Worm (Caenorhabditis elegans) whole organism, L2 larva: ENCODE results near the gene F46B3.15.

Experiments
- C34F6.9 ChIP-seq: fragments of 150-350 bp; optimal IDR thresholded peaks from 2 replicates; lab custom pipeline; 2014; ENCODE audit warnings: missing biosample characterization, missing genetic modification characterization
- R02D3.7 ChIP-seq: fragments of 150-350 bp; optimal IDR thresholded peaks from 2 replicates; lab custom pipeline; 2014; ENCODE audit warnings: missing biosample characterization, missing genetic modification characterization
- Y55F3AM.14 ChIP-seq: fragments of 200-800 bp; sonication (Bioruptor generic); optimal IDR thresholded peaks from 2 replicates; lab custom pipeline; 2018; ENCODE audit warnings: mild to moderate bottlenecking, missing genetic modification characterization, missing compliant biosample characterization
- aly-2 ChIP-seq: fragments of 150-350 bp; optimal IDR thresholded peaks from 2 replicates; lab custom pipeline; 2014; ENCODE audit warnings: missing biosample characterization, missing genetic modification characterization
- ama-1 ChIP-seq: fragments of 150-350 bp; optimal IDR thresholded peaks from 2 replicates; lab custom pipeline; 2018; ENCODE audit warnings: inconsistent platforms
- blmp-1 ChIP-seq: sonication (generic microtip); optimal IDR thresholded peaks from 2 replicates; lab custom pipeline; 2017; ENCODE audit warnings: missing genetic modification characterization, mild to moderate bottlenecking, missing compliant biosample characterization, antibody characterized with exemption, moderate library complexity; ENCODE audit not compliant: insufficient read depth
- fos-1 ChIP-seq: fragments of 150-350 bp; optimal IDR thresholded peaks from 2 replicates; lab custom pipeline; 2014; ENCODE audit warnings: missing biosample characterization, missing genetic modification characterization
- mab-5 ChIP-seq: fragments of 150-350 bp; optimal IDR thresholded peaks from 2 replicates; lab custom pipeline; 2014; ENCODE audit warnings: missing biosample characterization, missing genetic modification characterization
- nhr-237 ChIP-seq: fragments of 150-350 bp; optimal IDR thresholded peaks from 2 replicates; lab custom pipeline; 2014; ENCODE audit warnings: missing biosample characterization, missing genetic modification characterization
- nhr-25 ChIP-seq: fragments of 150-350 bp; sonication (generic microtip); optimal IDR thresholded peaks from 3 replicates; lab custom pipeline; 2014; ENCODE audit warnings: missing biosample characterization, missing genetic modification characterization
- snpc-4 ChIP-seq: fragments of 150-350 bp; optimal IDR thresholded peaks from 2 replicates; lab custom pipeline; 2014; ENCODE audit warnings: missing biosample characterization, missing genetic modification characterization
- unc-55 ChIP-seq: fragments of 150-350 bp; sonication (generic microtip); optimal IDR thresholded peaks from 3 replicates; lab custom pipeline; 2014; ENCODE audit warnings: missing biosample characterization, missing genetic modification reagents, missing genetic modification characterization
- unc-62 ChIP-seq: fragments of 150-350 bp; optimal IDR thresholded peaks from 2 replicates; lab custom pipeline; 2014; ENCODE audit warnings: missing biosample characterization, missing genetic modification reagents, missing genetic modification characterization
- zag-1 ChIP-seq: fragments of 150-350 bp; optimal IDR thresholded peaks from 2 replicates; lab custom pipeline; 2014; ENCODE audit warnings: missing biosample characterization, missing genetic modification characterization

DNA sequence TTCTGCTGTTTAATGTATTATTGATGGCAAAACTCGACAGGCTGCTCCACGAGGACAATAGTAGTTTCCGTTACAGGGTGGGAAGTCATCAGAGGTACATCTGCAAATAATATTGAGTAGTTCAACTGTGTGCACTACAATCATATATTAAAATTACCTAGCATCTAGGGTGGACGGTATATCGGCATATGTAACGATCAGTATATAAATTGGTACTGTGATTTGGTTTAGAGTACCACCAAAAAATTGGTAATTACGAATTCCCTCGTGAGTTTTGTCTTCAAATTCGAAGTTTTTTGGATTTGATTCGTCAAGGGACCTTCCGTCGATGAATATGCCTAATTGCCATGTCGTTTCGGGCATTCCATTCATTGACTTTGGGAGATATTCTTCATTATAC, 3.3 kb upstream of the F46B3.15 start, which contains the start of gene ttr-13:
- TF ChIP-seq R02D3.7 (tag; lab: Kevin White, UChicago) (no peak), unc-62 (GFP tag; lab: Kevin White, UChicago) (no peak), C34F6.9 (tag; lab: Kevin White, UChicago) (no peak), snpc-4 (tag; lab: Kevin White, UChicago) (no peak), zag-1 (tag; lab: Kevin White, UChicago) (no peak), unc-55 (GFP tag; lab: Kevin White, UChicago) (no peak), nhr-25 (no peak), mab-5 (tag; lab: Kevin White, UChicago) (no peak), blmp-1 (tag; lab: Kevin White, UChicago) (no peak), nhr-237 (tag; lab: Kevin White, UChicago) (no peak), ama-1 (no peak), fos-1 (tag; lab: Kevin White, UChicago) (no peak), aly-2 (tag; lab: Kevin White, UChicago) (no peak), Y55F3AM.14 (GFP tag; lab: Kevin White, UChicago) (no peak)
